Fruit fly (Drosophila melanogaster): ENCODE results near the gene CG7488.

dm6 chr3R:12960929-12961855 lies 34.2 kb upstream of the CG7488 start, which contains the start of gene Spc25:
- TF ChIP-seq Blimp-1 (GFP tag; optimal IDR thresholded peaks at IDR 0.05) (no peak), CG7368 (GFP tag; optimal IDR thresholded peaks at IDR 0.05) (no peak), fd59A (GFP tag; optimal IDR thresholded peaks at IDR 0.05) (no peak), Lpt (GFP tag; optimal IDR thresholded peaks at IDR 0.05) (no peak), topi (GFP tag; optimal IDR thresholded peaks at IDR 0.05) (peak; percentile 37), fkh (GFP tag; optimal IDR thresholded peaks at IDR 0.05) (no peak), vri (GFP tag; optimal IDR thresholded peaks at IDR 0.05) (peak; percentile 48), Hr39 (GFP tag; optimal IDR thresholded peaks at IDR 0.05) (peak; percentile 52), CG10631 (GFP tag; optimal IDR thresholded peaks at IDR 0.05) (peak; percentile 44)

All from whole organism, prepupa.